Fruit fly (Drosophila melanogaster) whole organism, wandering third instar larva: Measurements from ENCODE around the gene CG10089.

Source experiments
- Abd-B ChIP-seq: fragments of >200 bp; optimal IDR thresholded peaks from 2 replicates; lab custom pipeline; 2017; ENCODE audit warnings: missing biosample characterization, missing genetic modification characterization
- CG32264 ChIP-seq: fragments of 200-800 bp; sonication (Bioruptor generic); optimal IDR thresholded peaks from 2 replicates; lab custom pipeline; 2016; ENCODE audit warnings: missing biosample characterization, missing genetic modification characterization
- CG9705 ChIP-seq: fragments of 200-800 bp; sonication (Bioruptor generic); optimal IDR thresholded peaks from 2 replicates; lab custom pipeline; 2018; ENCODE audit warnings: missing biosample characterization, mild to moderate bottlenecking, missing genetic modification characterization
- CrebA ChIP-seq: fragments of 200-800 bp; sonication (Bioruptor generic); optimal IDR thresholded peaks from 2 replicates; lab custom pipeline; 2016; ENCODE audit warnings: missing biosample characterization, mild to moderate bottlenecking, missing genetic modification characterization, borderline replicate concordance
- GATAd ChIP-seq: sonication (Bioruptor generic); optimal IDR thresholded peaks from 2 replicates; lab custom pipeline; 2016; ENCODE audit warnings: missing biosample characterization, missing genetic modification characterization
- HLH106 ChIP-seq: fragments of 200-800 bp; optimal IDR thresholded peaks from 3 replicates; lab custom pipeline; 2019; ENCODE audit warnings: missing biosample characterization, mild to moderate bottlenecking, missing genetic modification characterization, moderate library complexity
- Hnf4 ChIP-seq: fragments of 200-800 bp; sonication (Bioruptor generic); optimal IDR thresholded peaks from 2 replicates; lab custom pipeline; 2016; ENCODE audit warnings: missing biosample characterization, mild to moderate bottlenecking, missing genetic modification characterization
- Hr78 ChIP-seq: fragments of >200 bp; optimal IDR thresholded peaks from 2 replicates; lab custom pipeline; 2017; ENCODE audit warnings: missing biosample characterization, missing genetic modification characterization
- Hr83 ChIP-seq: fragments of 200-300 bp; sonication (Bioruptor generic); optimal IDR thresholded peaks from 2 replicates; lab custom pipeline; 2016; ENCODE audit warnings: missing biosample characterization, mild to moderate bottlenecking, missing genetic modification characterization, moderate library complexity; ENCODE audit not compliant: poor library complexity, severe bottlenecking
- Jra ChIP-seq: sonication (Bioruptor generic); optimal IDR thresholded peaks from 2 replicates; lab custom pipeline; 2016; ENCODE audit warnings: missing biosample characterization, missing genetic modification characterization
- Mio ChIP-seq: sonication (Bioruptor generic); optimal IDR thresholded peaks from 2 replicates; lab custom pipeline; 2016; ENCODE audit warnings: missing biosample characterization, missing genetic modification characterization
- OdsH ChIP-seq: fragments of 200-800 bp; sonication (Bioruptor generic); optimal IDR thresholded peaks from 2 replicates; lab custom pipeline; 2016; ENCODE audit warnings: missing biosample characterization, mild to moderate bottlenecking, missing genetic modification characterization
- Sp1 ChIP-seq: fragments of 200-800 bp; sonication (Bioruptor generic); optimal IDR thresholded peaks from 3 replicates; lab custom pipeline; 2019; ENCODE audit warnings: missing biosample characterization, mild to moderate bottlenecking, missing genetic modification characterization, moderate library complexity
- Vsx2 ChIP-seq: fragments of 200-300, 225-300 bp; sonication (Bioruptor generic); optimal IDR thresholded peaks from 2 replicates; lab custom pipeline; 2018; ENCODE audit warnings: missing biosample characterization, missing genetic modification characterization; ENCODE audit not compliant: partially characterized antibody
- br ChIP-seq: fragments of 200-800 bp; sonication (Bioruptor generic); optimal IDR thresholded peaks from 2 replicates; lab custom pipeline; 2016; ENCODE audit warnings: missing biosample characterization, missing genetic modification characterization
- dmrt93B ChIP-seq: fragments of 200-800 bp; sonication (Bioruptor generic); optimal IDR thresholded peaks from 2 replicates; lab custom pipeline; 2018; ENCODE audit warnings: missing biosample characterization, mild to moderate bottlenecking, missing genetic modification characterization
- ey ChIP-seq: fragments of 200-800 bp; sonication (Bioruptor generic); optimal IDR thresholded peaks from 2 replicates; lab custom pipeline; 2016; ENCODE audit warnings: missing biosample characterization, missing genetic modification characterization
- foxo ChIP-seq, 2 experiments: fragments of 200-800 bp; sonication (Bioruptor generic); optimal IDR thresholded peaks; 2 replicates in 1 of 2; 3 replicates in 1 of 2; lab custom pipeline; 2016 to 2017; ENCODE audit warnings: missing biosample characterization in 2 of 2, missing genetic modification characterization in 2 of 2
- fru ChIP-seq: fragments of 200-800 bp; sonication (Bioruptor generic); optimal IDR thresholded peaks from 3 replicates; lab custom pipeline; 2016; ENCODE audit warnings: missing biosample characterization, mild to moderate bottlenecking, missing genetic modification characterization
- lola ChIP-seq: fragments of >200 bp; optimal IDR thresholded peaks from 2 replicates; lab custom pipeline; 2017; ENCODE audit warnings: missing biosample characterization, missing genetic modification characterization
- psq ChIP-seq: fragments of 200-800 bp; sonication (Bioruptor generic); optimal IDR thresholded peaks from 3 replicates; lab custom pipeline; 2017; ENCODE audit warnings: missing biosample characterization, mild to moderate bottlenecking, missing genetic modification characterization, moderate library complexity
- rgr ChIP-seq: fragments of 200-800 bp; sonication (Bioruptor generic); optimal IDR thresholded peaks from 3 replicates; lab custom pipeline; 2016; ENCODE audit warnings: missing biosample characterization, mild to moderate bottlenecking, missing genetic modification characterization
- sage ChIP-seq: fragments of 200-800 bp; sonication (Bioruptor generic); optimal IDR thresholded peaks from 2 replicates; lab custom pipeline; 2016; ENCODE audit warnings: missing biosample characterization, mild to moderate bottlenecking, missing genetic modification characterization
- sv ChIP-seq: fragments of 200-800 bp; sonication (Bioruptor generic); optimal IDR thresholded peaks from 3 replicates; lab custom pipeline; 2016; ENCODE audit warnings: missing biosample characterization, missing genetic modification characterization
- usp ChIP-seq: fragments of >200 bp; optimal IDR thresholded peaks from 2 replicates; lab custom pipeline; 2017; ENCODE audit warnings: missing biosample characterization, missing genetic modification characterization
- woc ChIP-seq: sonication (Bioruptor generic); optimal IDR thresholded peaks from 2 replicates; lab custom pipeline; 2016; ENCODE audit warnings: missing biosample characterization, mild to moderate bottlenecking, missing genetic modification characterization

CG10089 gene

DNA sequence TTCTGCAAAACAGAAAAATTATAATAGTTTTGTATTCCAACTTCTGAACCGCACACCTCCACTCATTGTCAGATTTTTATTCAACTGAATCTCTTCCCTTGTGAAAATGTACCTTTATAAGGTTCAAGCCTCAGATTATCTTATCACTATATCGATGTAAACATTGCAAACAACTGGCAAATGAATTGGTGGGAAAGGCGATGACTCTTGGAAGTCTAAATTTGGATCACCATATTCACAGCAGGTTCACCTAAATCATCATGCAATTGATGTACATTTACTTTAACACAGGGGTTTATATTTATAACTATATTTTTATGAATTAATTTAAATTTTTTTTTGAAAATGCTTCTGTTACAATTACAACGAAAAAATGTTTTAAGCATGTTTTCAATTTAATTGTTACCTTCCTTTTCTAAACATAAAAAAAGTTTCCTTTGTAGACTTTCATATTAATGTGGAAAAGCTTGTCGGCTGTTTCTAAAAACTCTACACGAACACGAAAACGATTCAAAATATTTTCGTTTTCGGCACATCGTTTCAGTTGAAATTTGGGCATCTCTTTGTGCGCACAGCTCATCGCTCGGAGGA, 34.1 kb downstream of the CG10089 start, which contains the start of the genes CG10140 and CG14109:
Gene CG10140, minus strand, starts transcription at position 101 of the 591 bp plus-strand sequence.
Gene CG14109, plus strand, starts transcription at position 541 of the 591 bp plus-strand sequence.
- no peak for TF ChIP-seq woc (GFP tag; lab: Kevin White, UChicago)
- TF ChIP-seq CG9705 (GFP tag; lab: Kevin White, UChicago) = no peak
- TF ChIP-seq psq (GFP tag; lab: Kevin White, UChicago) = no peak

DNA sequence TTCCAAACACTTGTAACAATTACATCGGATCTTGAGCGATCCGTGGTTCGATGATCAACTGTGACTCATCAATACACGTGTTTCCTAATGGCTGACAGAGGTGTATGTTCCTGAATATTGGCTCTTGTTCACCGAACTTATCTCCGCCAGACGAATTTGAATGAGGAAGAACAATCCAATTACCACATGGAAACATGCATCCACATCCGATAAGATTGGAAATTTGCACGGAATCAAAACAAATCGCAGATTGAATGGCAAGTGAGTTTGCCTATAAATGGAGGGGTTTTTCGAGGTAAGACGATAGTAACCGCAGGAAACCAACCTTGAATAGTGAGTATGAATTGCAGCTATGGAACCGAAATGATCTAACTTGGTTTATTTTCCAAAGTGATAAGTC, 36.9 kb downstream of the CG10089 start, which contains the start of gene CG10725:
Gene CG10725, plus strand, starts transcription at position 301 of the 400 bp plus-strand sequence.
- TF ChIP-seq CrebA (GFP tag; lab: Kevin White, UChicago) (no peak), CG32264 (no peak), foxo (GFP tag; optimal IDR thresholded peaks at IDR 0.05; lab: Kevin White, UChicago) (no peak), rgr (no peak), Hnf4 (GFP tag; lab: Kevin White, UChicago) (no peak), Hr83 (GFP tag; lab: Kevin White, UChicago) (no peak), dmrt93B (GFP tag; lab: Kevin White, UChicago) (no peak), br (no peak), psq (GFP tag; lab: Kevin White, UChicago) (no peak), usp (GFP tag; lab: Kevin White, UChicago) (no peak), Abd-B (GFP tag; lab: Kevin White, UChicago) (no peak), ey (no peak), OdsH (GFP tag; lab: Kevin White, UChicago) (no peak), Vsx2 (GFP tag; lab: Kevin White, UChicago) (no peak), Jra (no peak), GATAd (GFP tag; lab: Kevin White, UChicago) (no peak), sage (GFP tag; lab: Kevin White, UChicago) (no peak), Mio (GFP tag; lab: Kevin White, UChicago) (no peak)

DNA sequence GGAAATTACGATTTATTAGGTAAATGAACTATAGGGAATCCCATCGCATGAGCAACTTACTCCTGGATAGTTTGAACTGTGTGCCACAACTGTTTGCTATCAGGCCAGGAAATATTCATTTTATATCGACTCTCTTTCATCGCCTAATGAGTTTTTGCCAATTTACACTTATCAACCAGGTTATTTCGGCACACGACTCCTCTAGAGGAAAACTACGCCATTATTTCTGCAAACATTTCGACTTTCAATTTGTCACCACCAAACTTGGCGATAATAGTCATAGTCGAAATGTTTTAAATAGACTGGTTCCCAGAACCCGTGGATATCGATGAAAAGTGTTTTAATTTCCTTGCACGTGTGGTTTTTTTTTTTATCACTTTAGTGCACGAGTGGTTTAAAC, 37.6 kb downstream of the CG10089 start, which contains the start of gene CG10154:
Gene CG10154, minus strand, starts transcription at position 101 of the 400 bp plus-strand sequence.
- no peak for TF ChIP-seq fru (GFP tag; lab: Kevin White, UChicago)
- no peak for TF ChIP-seq OdsH (GFP tag; lab: Kevin White, UChicago)
- TF ChIP-seq lola (GFP tag; lab: Kevin White, UChicago) = no peak
- no peak for TF ChIP-seq Mio (GFP tag; lab: Kevin White, UChicago)

DNA sequence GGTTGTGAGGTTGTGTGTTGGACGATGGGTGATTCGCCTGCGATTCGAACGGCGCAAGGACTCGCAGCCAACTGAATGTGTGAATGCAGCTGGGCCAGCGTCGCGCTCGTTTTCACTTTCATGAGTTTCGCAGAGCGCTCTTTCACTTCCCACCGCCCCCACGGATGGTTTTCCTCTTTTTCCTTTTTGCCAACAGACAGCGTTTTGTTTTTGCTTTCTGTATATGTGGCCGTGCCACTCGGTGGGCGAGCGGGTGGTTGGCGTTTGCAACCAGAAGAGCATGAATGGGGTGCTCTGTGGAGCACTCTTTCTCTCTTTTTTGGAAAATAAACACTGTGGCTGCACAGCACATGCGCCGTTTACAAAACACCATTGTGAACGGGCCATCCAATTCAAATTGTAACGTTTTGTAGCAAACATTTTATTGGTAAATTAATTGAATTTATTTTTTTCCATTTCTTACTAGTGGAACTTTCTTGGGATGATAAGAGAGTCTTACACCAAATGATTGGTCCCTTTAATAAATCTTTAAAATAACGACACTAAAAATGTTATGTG, 39.3 kb downstream of the CG10089 start, which contains the start of gene CG10713:
Gene CG10713, minus strand, starts transcription at position 60 of the 558 bp plus-strand sequence.
- TF ChIP-seq Sp1 (GFP tag; lab: Kevin White, UChicago) (peak; percentile 5), CG9705 (GFP tag; lab: Kevin White, UChicago) (no peak)

DNA sequence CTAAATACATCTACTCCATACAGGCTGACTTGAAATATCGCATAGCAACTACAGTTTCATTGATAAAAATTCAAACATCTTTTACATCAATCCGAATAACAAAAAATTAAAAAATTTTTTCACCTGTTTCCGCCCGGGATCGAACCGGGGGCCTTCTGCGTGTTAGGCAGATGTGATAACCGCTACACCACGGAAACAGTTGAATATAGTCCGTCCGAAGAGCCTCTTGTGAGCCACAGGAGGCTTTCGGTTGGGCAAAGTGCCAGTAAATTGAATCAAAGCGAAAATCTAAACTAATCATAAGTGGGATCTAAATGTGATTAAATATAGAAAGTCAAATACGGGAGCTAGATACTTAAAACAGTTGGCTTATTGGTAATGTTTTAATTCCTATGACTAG, 41.1 kb downstream of the CG10089 start:
- no peak for TF ChIP-seq usp (GFP tag; lab: Kevin White, UChicago)
- no peak for TF ChIP-seq ey
- TF ChIP-seq Hr78 (GFP tag; lab: Kevin White, UChicago) = no peak
- no peak for TF ChIP-seq lola (GFP tag; lab: Kevin White, UChicago)
- no peak for TF ChIP-seq HLH106 (tag; lab: Kevin White, UChicago)
- TF ChIP-seq sage (GFP tag; lab: Kevin White, UChicago) = no peak
- TF ChIP-seq Mio (GFP tag; lab: Kevin White, UChicago) = no peak
- no peak for TF ChIP-seq GATAd (GFP tag; lab: Kevin White, UChicago)

DNA sequence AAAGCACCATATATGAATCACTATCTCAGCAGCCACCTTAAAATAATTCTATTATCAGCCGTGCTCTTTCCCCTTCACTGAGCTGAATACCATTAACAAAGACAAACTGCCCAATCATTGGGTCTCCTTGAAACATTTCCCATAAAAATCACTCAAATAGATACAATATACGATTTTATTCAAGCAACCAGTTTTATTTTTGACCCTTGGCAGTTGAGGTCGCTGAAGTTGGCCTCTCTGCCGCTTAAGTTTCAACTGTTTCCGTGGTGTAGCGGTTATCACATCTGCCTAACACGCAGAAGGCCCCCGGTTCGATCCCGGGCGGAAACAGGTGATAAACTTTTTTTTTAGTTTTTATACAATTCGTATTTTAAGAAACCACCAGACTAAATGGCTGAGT, 41.8 kb downstream of the CG10089 start:
- TF ChIP-seq HLH106 (tag; lab: Kevin White, UChicago) (no peak), sv (no peak), Jra (no peak)
